Worm (Caenorhabditis elegans) whole organism, young adult: ENCODE measurements around the gene Y82E9BR.14.

ENCODE experiments used
- B0035.1 ChIP-seq: sonication (generic microtip); optimal IDR thresholded peaks from 2 replicates; lab custom pipeline; 2016; ENCODE audit warnings: missing genetic modification characterization, mild to moderate bottlenecking, missing compliant biosample characterization, missing genotype, missing genetic modification reagents
- B0261.1 ChIP-seq: sonication (generic microtip); optimal IDR thresholded peaks from 2 replicates; lab custom pipeline; 2016; ENCODE audit warnings: mild to moderate bottlenecking, missing genetic modification characterization, moderate library complexity, missing compliant biosample characterization
- B0336.3 ChIP-seq: fragments of 200-800 bp; sonication (Bioruptor generic); IDR thresholded peaks from 2 replicates; pipeline ENCODE4 v1.3.6; 2022; ENCODE audit warnings: missing genetic modification characterization, missing compliant biosample characterization
- F10E7.11 ChIP-seq: sonication (generic microtip); optimal IDR thresholded peaks from 2 replicates; lab custom pipeline; 2017; ENCODE audit warnings: mild to moderate bottlenecking, missing genetic modification characterization, moderate library complexity, missing compliant biosample characterization
- F39B2.1 ChIP-seq: fragments of 200-800 bp; sonication (Bioruptor generic); IDR thresholded peaks from 2 replicates; pipeline ENCODE4 v1.3.6; 2022; ENCODE audit warnings: missing genetic modification reagents, missing genetic modification characterization, missing compliant biosample characterization
- F49E8.2 ChIP-seq: sonication (generic microtip); optimal IDR thresholded peaks from 3 replicates; lab custom pipeline; 2017; ENCODE audit warnings: missing genetic modification characterization, mild to moderate bottlenecking, missing compliant biosample characterization, antibody characterized with exemption, moderate library complexity; ENCODE audit not compliant: insufficient read depth
- F52B5.7 ChIP-seq: sonication (generic microtip); optimal IDR thresholded peaks from 2 replicates; lab custom pipeline; 2016; ENCODE audit warnings: mild to moderate bottlenecking, missing genetic modification characterization, missing compliant biosample characterization
- F57A8.1 ChIP-seq: fragments of 200-800 bp; sonication (Bioruptor generic); optimal IDR thresholded peaks from 2 replicates; lab custom pipeline; 2018; ENCODE audit warnings: mild to moderate bottlenecking, missing genetic modification characterization, moderate library complexity, missing compliant biosample characterization
- T26A5.8 ChIP-seq: sonication (generic microtip); optimal IDR thresholded peaks from 2 replicates; lab custom pipeline; 2016; ENCODE audit warnings: missing genetic modification characterization, missing compliant biosample characterization
- Y79H2A.3 ChIP-seq: fragments of 200-800 bp; sonication (Bioruptor generic); conservative IDR thresholded peaks from 2 replicates; pipeline ENCODE4 v1.3.6; 2022; ENCODE audit warnings: missing genetic modification reagents, missing genetic modification characterization, missing compliant biosample characterization
- aptf-3 ChIP-seq: fragments of 200-800 bp; sonication (Bioruptor generic); IDR thresholded peaks from 2 replicates; pipeline ENCODE4 v1.3.6; 2022; ENCODE audit warnings: missing genetic modification characterization, missing compliant biosample characterization
- athp-1 ChIP-seq: sonication (generic microtip); optimal IDR thresholded peaks from 2 replicates; lab custom pipeline; 2017; ENCODE audit warnings: mild to moderate bottlenecking, missing genetic modification characterization, missing compliant biosample characterization
- attf-3 ChIP-seq: fragments of 200-800 bp; sonication (Bioruptor generic); conservative IDR thresholded peaks from 2 replicates; pipeline ENCODE4 v1.3.6; 2022; ENCODE audit warnings: missing genetic modification reagents, missing genetic modification characterization, missing compliant biosample characterization
- attf-6 ChIP-seq: fragments of 200-800 bp; sonication (Bioruptor generic); IDR thresholded peaks from 2 replicates; pipeline ENCODE4 v1.3.6; 2022; ENCODE audit warnings: missing genetic modification reagents, missing genetic modification characterization, missing compliant biosample characterization
- cebp-1 ChIP-seq, 2 experiments: fragments of 200-800 bp in 1 of 2; sonication (Bioruptor generic) in 1 of 2; sonication (generic microtip) in 1 of 2; IDR thresholded peaks in 1 of 2; optimal IDR thresholded peaks in 1 of 2; 2 replicates each; pipeline versions ENCODE4 v1.3.6 to Lab custom; 2017 to 2022; ENCODE audit warnings: missing compliant biosample characterization in 2 of 2, missing genetic modification characterization in 2 of 2, mild to moderate bottlenecking in 1 of 2, missing genetic modification reagents in 1 of 2, moderate library complexity in 1 of 2
- cebp-2 ChIP-seq: fragments of 200-800 bp; sonication (Bioruptor generic); IDR thresholded peaks from 2 replicates; pipeline ENCODE4 v1.3.6; 2022; ENCODE audit warnings: missing genetic modification characterization, missing compliant biosample characterization
- ceh-40 ChIP-seq: fragments of 200-800 bp; sonication (Bioruptor generic); IDR thresholded peaks from 2 replicates; pipeline ENCODE4 v1.3.6; 2022; ENCODE audit warnings: missing genetic modification characterization, missing compliant biosample characterization
- ceh-79 ChIP-seq: sonication (generic microtip); optimal IDR thresholded peaks from 2 replicates; lab custom pipeline; 2017; ENCODE audit warnings: mild to moderate bottlenecking, missing genetic modification characterization, missing compliant biosample characterization
- die-1 ChIP-seq: sonication (generic microtip); optimal IDR thresholded peaks from 2 replicates; lab custom pipeline; 2016; ENCODE audit warnings: missing genotype, mild to moderate bottlenecking, missing genetic modification characterization, missing compliant biosample characterization
- efl-1 ChIP-seq: fragments of 150-350 bp; optimal IDR thresholded peaks from 2 replicates; lab custom pipeline; 2014; ENCODE audit warnings: missing biosample characterization, missing genetic modification reagents, missing genetic modification characterization
- egrh-3 ChIP-seq: fragments of 200-800 bp; sonication (Bioruptor generic); IDR thresholded peaks from 2 replicates; pipeline ENCODE4 v1.3.6; 2022; ENCODE audit warnings: missing genetic modification reagents, missing genetic modification characterization, missing compliant biosample characterization
- him-1 ChIP-seq: sonication (generic microtip); optimal IDR thresholded peaks from 2 replicates; lab custom pipeline; 2016; ENCODE audit warnings: missing genotype, missing genetic modification reagents, missing genetic modification characterization, missing compliant biosample characterization
- hlh-12 ChIP-seq: sonication (generic microtip); optimal IDR thresholded peaks from 2 replicates; lab custom pipeline; 2016; ENCODE audit warnings: missing genetic modification characterization, missing compliant biosample characterization
- hmg-20 ChIP-seq: fragments of 200-800 bp; sonication (Bioruptor generic); IDR thresholded peaks from 2 replicates; pipeline ENCODE4 v1.3.6; 2022; ENCODE audit warnings: missing genetic modification reagents, missing genetic modification characterization, missing compliant biosample characterization
- hrde-1 ChIP-seq: sonication (generic microtip); optimal IDR thresholded peaks from 2 replicates; lab custom pipeline; 2016; ENCODE audit warnings: missing genetic modification characterization, mild to moderate bottlenecking, missing compliant biosample characterization, moderate library complexity, missing genotype, missing genetic modification reagents, borderline replicate concordance
- lag-1 ChIP-seq: fragments of 200-800 bp; sonication (Bioruptor generic); IDR thresholded peaks from 2 replicates; pipeline ENCODE4 v1.3.6; 2022; ENCODE audit warnings: missing genetic modification reagents, missing genetic modification characterization, missing compliant biosample characterization
- lin-26 ChIP-seq: fragments of 200-800 bp; sonication (Bioruptor generic); IDR thresholded peaks from 2 replicates; pipeline ENCODE4 v1.3.6; 2022; ENCODE audit warnings: missing genetic modification reagents, missing genetic modification characterization, missing compliant biosample characterization
- lsy-27 ChIP-seq: sonication (generic microtip); optimal IDR thresholded peaks from 2 replicates; lab custom pipeline; 2017; ENCODE audit warnings: missing genetic modification characterization, mild to moderate bottlenecking, missing compliant biosample characterization, antibody characterized with exemption, missing genotype, borderline replicate concordance; ENCODE audit not compliant: insufficient read depth
- madf-10 ChIP-seq: sonication (generic microtip); optimal IDR thresholded peaks from 2 replicates; lab custom pipeline; 2016; ENCODE audit warnings: mild to moderate bottlenecking, missing genetic modification characterization, missing compliant biosample characterization
- madf-3 ChIP-seq: fragments of 200-800 bp; sonication (Bioruptor generic); IDR thresholded peaks from 2 replicates; pipeline ENCODE4 v1.3.6; 2022; ENCODE audit warnings: missing genetic modification reagents, missing genetic modification characterization, missing compliant biosample characterization
- madf-6 ChIP-seq: fragments of 200-800 bp; sonication (Bioruptor generic); IDR thresholded peaks from 2 replicates; pipeline ENCODE4 v1.3.6; 2022; ENCODE audit warnings: missing genetic modification reagents, missing genetic modification characterization, missing compliant biosample characterization
- mcd-1 ChIP-seq: fragments of 200-800 bp; sonication (Bioruptor generic); IDR thresholded peaks from 2 replicates; pipeline ENCODE4 v1.3.6; 2022; ENCODE audit warnings: missing genetic modification reagents, missing genetic modification characterization, missing compliant biosample characterization
- mxl-1 ChIP-seq: sonication (generic microtip); optimal IDR thresholded peaks from 2 replicates; lab custom pipeline; 2016; ENCODE audit warnings: missing genetic modification characterization, missing compliant biosample characterization
- nfya-1 ChIP-seq: sonication (generic microtip); optimal IDR thresholded peaks from 2 replicates; lab custom pipeline; 2017; ENCODE audit warnings: antibody characterized with exemption, missing compliant biosample characterization, missing genetic modification characterization, borderline replicate concordance; ENCODE audit not compliant: insufficient read depth
- nhr-80 ChIP-seq: sonication (generic microtip); optimal IDR thresholded peaks from 2 replicates; lab custom pipeline; 2016; ENCODE audit warnings: missing genetic modification characterization, missing compliant biosample characterization
- rcor-1 ChIP-seq: fragments of 200-800 bp; sonication (Bioruptor generic); IDR thresholded peaks from 2 replicates; pipeline ENCODE4 v1.3.6; 2022; ENCODE audit warnings: missing genetic modification reagents, missing genetic modification characterization, missing compliant biosample characterization
- rec-8 ChIP-seq, 2 experiments: sonication (generic microtip); optimal IDR thresholded peaks; 2 replicates each; lab custom pipeline; 2016; ENCODE audit warnings: mild to moderate bottlenecking in 2 of 2, missing genetic modification characterization in 2 of 2, missing genetic modification reagents in 2 of 2, missing genotype in 2 of 2, missing biosample characterization in 1 of 2, missing compliant biosample characterization in 1 of 2, moderate library complexity in 1 of 2
- repo-1 ChIP-seq: sonication (generic microtip); optimal IDR thresholded peaks from 2 replicates; lab custom pipeline; 2017; ENCODE audit warnings: mild to moderate bottlenecking, missing genetic modification characterization, missing compliant biosample characterization
- sdz-38 ChIP-seq: sonication (generic microtip); optimal IDR thresholded peaks from 2 replicates; lab custom pipeline; 2016; ENCODE audit warnings: missing genotype, missing genetic modification characterization, missing compliant biosample characterization
- sea-2 ChIP-seq: fragments of 200-800 bp; sonication (Bioruptor generic); IDR thresholded peaks from 2 replicates; pipeline ENCODE4 v1.3.6; 2022; ENCODE audit warnings: missing genetic modification characterization, missing compliant biosample characterization
- snpc-1.3 ChIP-seq: sonication (generic microtip); optimal IDR thresholded peaks from 2 replicates; lab custom pipeline; 2017; ENCODE audit warnings: missing genetic modification characterization, mild to moderate bottlenecking, missing compliant biosample characterization, antibody characterized with exemption, moderate library complexity, missing genotype, missing genetic modification reagents; ENCODE audit not compliant: insufficient read depth
- snpc-4 ChIP-seq, 5 experiments: fragments of 150-350 bp in 1 of 5; sonication (generic microtip) in 4 of 5; optimal IDR thresholded peaks; 2 replicates each; lab custom pipeline; 2014 to 2018; ENCODE audit warnings: missing genetic modification characterization in 5 of 5, missing biosample characterization in 3 of 5, antibody characterized with exemption in 2 of 5, mild to moderate bottlenecking in 2 of 5, missing compliant biosample characterization in 2 of 5, missing genotype in 2 of 5, moderate library complexity in 2 of 5, missing genetic modification reagents in 1 of 5
- xnd-1 ChIP-seq: sonication (generic microtip); optimal IDR thresholded peaks from 2 replicates; lab custom pipeline; 2016; ENCODE audit warnings: missing genotype, missing genetic modification reagents, missing genetic modification characterization, missing compliant biosample characterization
- zfh-2 ChIP-seq: fragments of 200-800 bp; sonication (Bioruptor generic); conservative IDR thresholded peaks from 2 replicates; pipeline ENCODE4 v1.3.6; 2022; ENCODE audit warnings: missing genetic modification reagents, missing genetic modification characterization, missing compliant biosample characterization
- ztf-18 ChIP-seq: sonication (generic microtip); optimal IDR thresholded peaks from 2 replicates; lab custom pipeline; 2016; ENCODE audit warnings: missing genotype, mild to moderate bottlenecking, missing genetic modification characterization, missing compliant biosample characterization

Y82E9BR.14 gene

ce11 chrIII:1419146-1419636 is 5.3 kb upstream of the Y82E9BR.14 start, which contains the start of gene Y82E9BR.3:
TSS of gene Y82E9BR.3 (plus strand) at chrIII:1419196.
- TF ChIP-seq F39B2.1 (peak; percentile 49; the same call in 1 of the 2 replicates), madf-3 (GFP tag; lab: Robert Waterston, UW) (peak; percentile 79), zfh-2 (GFP tag; lab: Robert Waterston, UW) (peak; percentile 87), egrh-3 (GFP tag; lab: Robert Waterston, UW) (peak; percentile 93), ceh-40 (GFP tag; lab: Robert Waterston, UW) (0 out of 2 replicates have a peak, but pooled peaks have one; percentile 3), nfya-1 (tag; lab: Kevin White, UChicago) (no peak), F52B5.7 (tag; lab: Kevin White, UChicago) (no peak), rcor-1 (GFP tag; lab: Robert Waterston, UW) (peak; percentile 9; the same call in 1 of the 2 replicates)

DNA sequence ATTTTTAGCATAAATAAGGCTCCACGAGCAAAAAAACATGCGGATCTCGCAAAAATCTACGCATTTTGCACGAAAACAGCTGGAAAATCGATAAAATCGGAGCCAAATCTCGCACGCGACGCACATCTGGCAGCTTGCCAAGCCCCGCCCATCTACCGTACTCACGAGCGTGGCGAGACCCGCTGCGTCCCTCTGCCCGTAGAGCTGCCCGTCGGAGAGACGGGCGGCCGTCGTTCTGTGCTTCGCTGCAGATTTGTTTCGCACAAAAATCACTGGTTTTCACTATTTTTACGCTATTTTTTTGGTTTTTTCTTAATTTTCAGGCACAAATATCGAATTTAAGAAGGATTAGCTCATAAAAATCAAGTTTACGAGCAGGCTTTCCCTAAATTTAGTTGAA is 4.8 kb upstream of the Y82E9BR.14 start:
- peak; percentile 43; the same call in 1 of the 2 replicates for TF ChIP-seq attf-3
- TF ChIP-seq T26A5.8 (tag; lab: Kevin White, UChicago) = no peak
- TF ChIP-seq F10E7.11 = no peak
- peak; percentile 62 for TF ChIP-seq snpc-1.3 (tag; lab: Kevin White, UChicago)
- TF ChIP-seq mcd-1 (GFP tag; lab: Robert Waterston, UW) = peak; percentile 93
- TF ChIP-seq attf-6 (GFP tag; lab: Robert Waterston, UW) = no peak
- no peak for TF ChIP-seq xnd-1 (tag; lab: Kevin White, UChicago)
- no peak for TF ChIP-seq hrde-1 (tag; lab: Kevin White, UChicago)
- no peak for TF ChIP-seq rec-8 (tag; optimal IDR thresholded peaks at IDR 0.05; lab: Kevin White, UChicago)
- TF ChIP-seq F49E8.2 = peak; percentile 48
- no peak for TF ChIP-seq aptf-3 (GFP tag; lab: Robert Waterston, UW)
- no peak for TF ChIP-seq F39B2.1
- peak; percentile 26 for TF ChIP-seq lin-26 (GFP tag; lab: Robert Waterston, UW)
- TF ChIP-seq him-1 (tag; lab: Kevin White, UChicago) = no peak
- peak; percentile 47 for TF ChIP-seq snpc-4 (GFP tag; optimal IDR thresholded peaks at IDR 0.05; lab: Kevin White, UChicago)
- peak; percentile 27 to 83 (median 60) for TF ChIP-seq snpc-4 (tag; optimal IDR thresholded peaks at IDR 0.05; lab: Kevin White, UChicago)
- no peak for TF ChIP-seq lsy-27 (tag; lab: Kevin White, UChicago)
- TF ChIP-seq lag-1 = no peak
- peak; percentile 6 for TF ChIP-seq athp-1
- TF ChIP-seq F57A8.1 (GFP tag; lab: Kevin White, UChicago) = no peak
- TF ChIP-seq hlh-12 (tag; lab: Kevin White, UChicago) = no peak
- TF ChIP-seq madf-6 (GFP tag; lab: Robert Waterston, UW) = peak; percentile 72
- peak; percentile 71 for TF ChIP-seq madf-10
- TF ChIP-seq cebp-2 = no peak
- no peak for TF ChIP-seq sdz-38
- TF ChIP-seq B0261.1 (tag; lab: Kevin White, UChicago) = peak; percentile 14
- no peak for TF ChIP-seq cebp-1 (GFP tag; IDR thresholded peaks at IDR 0.05; lab: Robert Waterston, UW)
- peak; percentile 75 for TF ChIP-seq cebp-1 (tag; optimal IDR thresholded peaks at IDR 0.05; lab: Kevin White, UChicago)
- TF ChIP-seq B0035.1 = no peak
- TF ChIP-seq Y79H2A.3 = no peak
- peak; percentile 2 for TF ChIP-seq repo-1
- no peak for TF ChIP-seq sea-2 (GFP tag; lab: Robert Waterston, UW)
- peak; percentile 18 for TF ChIP-seq efl-1 (GFP tag; lab: Kevin White, UChicago)
- no peak for TF ChIP-seq ztf-18 (tag; lab: Kevin White, UChicago)
- peak; percentile 72 for TF ChIP-seq B0336.3
- TF ChIP-seq ceh-79 = no peak
- TF ChIP-seq die-1 = no peak
- peak; percentile 50; the same call in 1 of the 2 replicates for TF ChIP-seq hmg-20 (GFP tag; lab: Robert Waterston, UW)
- TF ChIP-seq nhr-80 = peak; percentile 62
- TF ChIP-seq mxl-1 = no peak
